Fruit fly (Drosophila melanogaster) whole organism, wandering third instar larva: Measurements from ENCODE around the gene Ptp99A.
A peak's percentile ranks its signal among the peaks of the same experiment; 100 is the strongest.

ENCODE experiments used
- Abd-B ChIP-seq: fragments of >200 bp; optimal IDR thresholded peaks from 2 replicates; lab custom pipeline; 2017; ENCODE audit warnings: missing biosample characterization, missing genetic modification characterization
- CG32264 ChIP-seq: fragments of 200-800 bp; sonication (Bioruptor generic); optimal IDR thresholded peaks from 2 replicates; lab custom pipeline; 2016; ENCODE audit warnings: missing biosample characterization, missing genetic modification characterization
- CG9705 ChIP-seq: fragments of 200-800 bp; sonication (Bioruptor generic); optimal IDR thresholded peaks from 2 replicates; lab custom pipeline; 2018; ENCODE audit warnings: missing biosample characterization, mild to moderate bottlenecking, missing genetic modification characterization
- CrebA ChIP-seq: fragments of 200-800 bp; sonication (Bioruptor generic); optimal IDR thresholded peaks from 2 replicates; lab custom pipeline; 2016; ENCODE audit warnings: missing biosample characterization, mild to moderate bottlenecking, missing genetic modification characterization, borderline replicate concordance
- Dfd ChIP-seq: fragments of >200 bp; optimal IDR thresholded peaks from 2 replicates; lab custom pipeline; 2017; ENCODE audit warnings: missing biosample characterization, missing genetic modification characterization
- Dif ChIP-seq: fragments of 200-275, 200-300 bp; sonication (Bioruptor generic); optimal IDR thresholded peaks from 2 replicates; lab custom pipeline; 2018; ENCODE audit warnings: missing biosample characterization, missing genetic modification characterization; ENCODE audit not compliant: partially characterized antibody
- GATAd ChIP-seq: sonication (Bioruptor generic); optimal IDR thresholded peaks from 2 replicates; lab custom pipeline; 2016; ENCODE audit warnings: missing biosample characterization, missing genetic modification characterization
- HLH106 ChIP-seq: fragments of 200-800 bp; optimal IDR thresholded peaks from 3 replicates; lab custom pipeline; 2019; ENCODE audit warnings: missing biosample characterization, mild to moderate bottlenecking, missing genetic modification characterization, moderate library complexity
- Hnf4 ChIP-seq: fragments of 200-800 bp; sonication (Bioruptor generic); optimal IDR thresholded peaks from 2 replicates; lab custom pipeline; 2016; ENCODE audit warnings: missing biosample characterization, mild to moderate bottlenecking, missing genetic modification characterization
- Hr78 ChIP-seq: fragments of >200 bp; optimal IDR thresholded peaks from 2 replicates; lab custom pipeline; 2017; ENCODE audit warnings: missing biosample characterization, missing genetic modification characterization
- Hr83 ChIP-seq: fragments of 200-300 bp; sonication (Bioruptor generic); optimal IDR thresholded peaks from 2 replicates; lab custom pipeline; 2016; ENCODE audit warnings: missing biosample characterization, mild to moderate bottlenecking, missing genetic modification characterization, moderate library complexity; ENCODE audit not compliant: poor library complexity, severe bottlenecking
- Jra ChIP-seq: sonication (Bioruptor generic); optimal IDR thresholded peaks from 2 replicates; lab custom pipeline; 2016; ENCODE audit warnings: missing biosample characterization, missing genetic modification characterization
- Mio ChIP-seq: sonication (Bioruptor generic); optimal IDR thresholded peaks from 2 replicates; lab custom pipeline; 2016; ENCODE audit warnings: missing biosample characterization, missing genetic modification characterization
- Myc ChIP-seq: fragments of >200 bp; optimal IDR thresholded peaks from 2 replicates; lab custom pipeline; 2017
- OdsH ChIP-seq: fragments of 200-800 bp; sonication (Bioruptor generic); optimal IDR thresholded peaks from 2 replicates; lab custom pipeline; 2016; ENCODE audit warnings: missing biosample characterization, mild to moderate bottlenecking, missing genetic modification characterization
- Rel ChIP-seq, 2 experiments: fragments of 200-800 bp; sonication (Bioruptor generic) in 1 of 2; optimal IDR thresholded peaks; 2 replicates in 1 of 2; 3 replicates in 1 of 2; lab custom pipeline; 2016 to 2019; ENCODE audit warnings: mild to moderate bottlenecking in 2 of 2, missing biosample characterization in 2 of 2, missing genetic modification characterization in 2 of 2, moderate library complexity in 1 of 2
- Sp1 ChIP-seq: fragments of 200-800 bp; sonication (Bioruptor generic); optimal IDR thresholded peaks from 3 replicates; lab custom pipeline; 2019; ENCODE audit warnings: missing biosample characterization, mild to moderate bottlenecking, missing genetic modification characterization, moderate library complexity
- Vsx2 ChIP-seq: fragments of 200-300, 225-300 bp; sonication (Bioruptor generic); optimal IDR thresholded peaks from 2 replicates; lab custom pipeline; 2018; ENCODE audit warnings: missing biosample characterization, missing genetic modification characterization; ENCODE audit not compliant: partially characterized antibody
- br ChIP-seq: fragments of 200-800 bp; sonication (Bioruptor generic); optimal IDR thresholded peaks from 2 replicates; lab custom pipeline; 2016; ENCODE audit warnings: missing biosample characterization, missing genetic modification characterization
- brk ChIP-seq: fragments of 200-800 bp; sonication (Bioruptor generic); optimal IDR thresholded peaks from 2 replicates; lab custom pipeline; 2016; ENCODE audit warnings: missing biosample characterization, mild to moderate bottlenecking, missing genetic modification characterization
- dl ChIP-seq, 2 experiments: fragments of 175-275, 200-275 bp in 1 of 2; fragments of 200-275 bp in 1 of 2; sonication (Bioruptor generic); optimal IDR thresholded peaks; lab custom pipeline; 2018; ENCODE audit warnings: mild to moderate bottlenecking in 2 of 2, missing biosample characterization in 2 of 2, missing genetic modification characterization in 2 of 2, moderate library complexity in 2 of 2; ENCODE audit not compliant: partially characterized antibody in 2 of 2, insufficient read depth in 1 of 2
- dmrt93B ChIP-seq: fragments of 200-800 bp; sonication (Bioruptor generic); optimal IDR thresholded peaks from 2 replicates; lab custom pipeline; 2018; ENCODE audit warnings: missing biosample characterization, mild to moderate bottlenecking, missing genetic modification characterization
- dsf ChIP-seq: sonication (Bioruptor generic); optimal IDR thresholded peaks from 2 replicates; lab custom pipeline; 2016; ENCODE audit warnings: missing biosample characterization, missing genetic modification characterization, borderline replicate concordance
- ey ChIP-seq: fragments of 200-800 bp; sonication (Bioruptor generic); optimal IDR thresholded peaks from 2 replicates; lab custom pipeline; 2016; ENCODE audit warnings: missing biosample characterization, missing genetic modification characterization
- foxo ChIP-seq, 2 experiments: fragments of 200-800 bp; sonication (Bioruptor generic); optimal IDR thresholded peaks; 2 replicates in 1 of 2; 3 replicates in 1 of 2; lab custom pipeline; 2016 to 2017; ENCODE audit warnings: missing biosample characterization in 2 of 2, missing genetic modification characterization in 2 of 2
- fru ChIP-seq: fragments of 200-800 bp; sonication (Bioruptor generic); optimal IDR thresholded peaks from 3 replicates; lab custom pipeline; 2016; ENCODE audit warnings: missing biosample characterization, mild to moderate bottlenecking, missing genetic modification characterization
- h ChIP-seq: fragments of 200-800 bp; sonication (Bioruptor generic); optimal IDR thresholded peaks from 3 replicates; lab custom pipeline; 2016; ENCODE audit warnings: missing biosample characterization, mild to moderate bottlenecking, missing genetic modification characterization
- jim ChIP-seq: fragments of 175-275, 200-325 bp; sonication (Bioruptor generic); optimal IDR thresholded peaks from 2 replicates; lab custom pipeline; 2016; ENCODE audit warnings: missing biosample characterization, mild to moderate bottlenecking, missing genetic modification characterization
- lola ChIP-seq: fragments of >200 bp; optimal IDR thresholded peaks from 2 replicates; lab custom pipeline; 2017; ENCODE audit warnings: missing biosample characterization, missing genetic modification characterization
- pan ChIP-seq: fragments of >200 bp; optimal IDR thresholded peaks from 2 replicates; lab custom pipeline; 2017
- psq ChIP-seq: fragments of 200-800 bp; sonication (Bioruptor generic); optimal IDR thresholded peaks from 3 replicates; lab custom pipeline; 2017; ENCODE audit warnings: missing biosample characterization, mild to moderate bottlenecking, missing genetic modification characterization, moderate library complexity
- rgr ChIP-seq: fragments of 200-800 bp; sonication (Bioruptor generic); optimal IDR thresholded peaks from 3 replicates; lab custom pipeline; 2016; ENCODE audit warnings: missing biosample characterization, mild to moderate bottlenecking, missing genetic modification characterization
- sage ChIP-seq: fragments of 200-800 bp; sonication (Bioruptor generic); optimal IDR thresholded peaks from 2 replicates; lab custom pipeline; 2016; ENCODE audit warnings: missing biosample characterization, mild to moderate bottlenecking, missing genetic modification characterization
- sv ChIP-seq: fragments of 200-800 bp; sonication (Bioruptor generic); optimal IDR thresholded peaks from 3 replicates; lab custom pipeline; 2016; ENCODE audit warnings: missing biosample characterization, missing genetic modification characterization
- tai ChIP-seq: sonication (Bioruptor generic); optimal IDR thresholded peaks from 2 replicates; lab custom pipeline; 2016; ENCODE audit warnings: missing biosample characterization, missing genetic modification characterization
- usp ChIP-seq: fragments of >200 bp; optimal IDR thresholded peaks from 2 replicates; lab custom pipeline; 2017; ENCODE audit warnings: missing biosample characterization, missing genetic modification characterization
- woc ChIP-seq: sonication (Bioruptor generic); optimal IDR thresholded peaks from 2 replicates; lab custom pipeline; 2016; ENCODE audit warnings: missing biosample characterization, mild to moderate bottlenecking, missing genetic modification characterization

Gene Ptp99A

DNA sequence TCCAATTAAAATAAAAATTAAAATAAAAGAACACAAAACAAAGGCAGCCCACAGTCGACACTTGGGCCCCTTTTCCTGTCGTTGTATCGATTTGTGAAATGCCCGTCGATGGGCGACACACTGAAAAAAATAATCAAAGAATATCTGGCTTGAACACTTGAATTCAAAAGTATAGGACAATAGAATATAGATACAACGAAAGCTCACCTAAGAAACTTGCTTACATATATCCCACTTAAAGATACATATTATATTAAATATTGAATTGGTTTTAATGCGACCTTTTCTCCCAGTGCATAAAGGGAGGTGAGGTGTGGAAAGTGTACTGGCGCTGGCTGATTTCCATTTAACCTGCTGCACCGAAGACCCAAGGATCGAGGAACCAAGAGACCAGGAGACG lies 144.7 kb downstream of the Ptp99A start:
- peak; percentile 44 for TF ChIP-seq Sp1
- peak; percentile 9 for TF ChIP-seq brk (GFP tag; lab: Kevin White, UChicago)
- no peak for TF ChIP-seq CG9705 (GFP tag; lab: Kevin White, UChicago)
- peak; percentile 7 for TF ChIP-seq rgr (GFP tag; lab: Kevin White, UChicago)
- no peak for TF ChIP-seq woc
- TF ChIP-seq fru: peak; percentile 28
- TF ChIP-seq OdsH (GFP tag; lab: Kevin White, UChicago): no peak
- no peak for TF ChIP-seq CrebA
- TF ChIP-seq h (GFP tag; lab: Kevin White, UChicago): peak; percentile 57
- no peak for TF ChIP-seq Dfd (GFP tag; lab: Kevin White, UChicago)
- TF ChIP-seq HLH106 (tag; lab: Kevin White, UChicago): peak; percentile 54
- no peak for TF ChIP-seq Rel (GFP tag; optimal IDR thresholded peaks at IDR 0.05; lab: Kevin White, UChicago)
- TF ChIP-seq Rel (tag; optimal IDR thresholded peaks at IDR 0.05; lab: Kevin White, UChicago): no peak
- no peak for TF ChIP-seq Hnf4 (GFP tag; lab: Kevin White, UChicago)
- peak; percentile 0 for TF ChIP-seq psq (GFP tag; lab: Kevin White, UChicago)
- TF ChIP-seq sv (GFP tag; lab: Kevin White, UChicago): no peak
- TF ChIP-seq tai (GFP tag; lab: Kevin White, UChicago): no peak
- no peak for TF ChIP-seq Jra (GFP tag; lab: Kevin White, UChicago)
- no peak for TF ChIP-seq Hr83
- TF ChIP-seq pan (lab: Kevin White, UChicago): no peak
- no peak for TF ChIP-seq dsf
- no peak for TF ChIP-seq dl (GFP tag; optimal IDR thresholded peaks at IDR 0.05; lab: Kevin White, UChicago; ENCODE audit: insufficient read depth in 1 of 2, partially characterized antibody in 2 of 2)
- no peak for TF ChIP-seq Dif (GFP tag; lab: Kevin White, UChicago)
- peak in 1 of 2 experiments; percentile 64 for TF ChIP-seq foxo (GFP tag; optimal IDR thresholded peaks at IDR 0.05; lab: Kevin White, UChicago)
- TF ChIP-seq br (GFP tag; lab: Kevin White, UChicago): peak; percentile 10
- TF ChIP-seq dmrt93B (GFP tag; lab: Kevin White, UChicago): peak; percentile 10
- no peak for TF ChIP-seq Mio (GFP tag; lab: Kevin White, UChicago)
- no peak for TF ChIP-seq Hr78 (GFP tag; lab: Kevin White, UChicago)
- TF ChIP-seq CG32264 (GFP tag; lab: Kevin White, UChicago): no peak
- no peak for TF ChIP-seq sage (GFP tag; lab: Kevin White, UChicago)
- no peak for TF ChIP-seq usp (GFP tag; lab: Kevin White, UChicago)
- TF ChIP-seq ey (GFP tag; lab: Kevin White, UChicago): peak; percentile 5
- TF ChIP-seq GATAd (GFP tag; lab: Kevin White, UChicago): no peak
- TF ChIP-seq jim (GFP tag; lab: Kevin White, UChicago): no peak
- TF ChIP-seq Vsx2 (GFP tag; lab: Kevin White, UChicago): no peak
- TF ChIP-seq Myc (lab: Kevin White, UChicago): no peak
- no peak for TF ChIP-seq Abd-B (GFP tag; lab: Kevin White, UChicago)
- TF ChIP-seq lola: no peak

DNA sequence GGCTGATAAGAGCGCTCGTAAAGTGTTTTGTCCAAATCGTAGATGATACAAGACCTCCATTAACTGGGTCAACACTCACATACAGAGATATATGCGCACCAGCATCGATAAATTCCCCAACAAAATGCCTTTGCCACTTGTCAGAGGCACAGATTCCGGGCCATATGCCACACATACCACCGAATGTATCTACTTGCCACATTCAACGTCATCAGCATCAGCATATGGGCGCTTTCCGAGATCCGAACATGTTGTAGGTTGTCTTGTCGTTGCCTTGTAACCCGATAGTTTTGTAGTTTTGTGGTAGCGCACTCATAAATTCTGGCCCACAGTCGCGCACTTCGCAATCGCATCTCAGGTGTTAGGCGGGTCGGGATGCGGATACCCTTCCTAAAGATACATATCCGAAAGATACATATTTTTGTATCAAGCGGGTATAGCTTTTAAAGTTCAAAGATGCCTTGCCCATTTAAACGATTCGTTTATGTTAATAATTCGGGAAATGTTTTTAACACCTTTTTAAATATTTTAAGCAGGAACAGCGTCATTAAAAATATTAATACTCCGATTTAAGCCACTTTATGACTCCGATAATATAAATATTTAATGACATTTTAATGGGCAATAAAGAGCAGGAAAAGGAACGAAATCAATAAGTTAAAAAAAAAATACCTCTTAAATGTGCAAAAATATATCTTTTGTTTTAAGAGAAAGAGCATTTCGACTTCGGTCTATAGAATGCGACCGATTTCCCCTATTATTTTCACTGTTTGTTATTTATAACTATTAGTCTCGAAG lies 146.7 kb downstream of the Ptp99A start:
- TF ChIP-seq Mio (GFP tag; lab: Kevin White, UChicago) (no peak), jim (GFP tag; lab: Kevin White, UChicago) (no peak), h (GFP tag; lab: Kevin White, UChicago) (no peak), Dif (GFP tag; lab: Kevin White, UChicago) (no peak), br (GFP tag; lab: Kevin White, UChicago) (no peak)
- TF ChIP-seq, all 38 proteins: peak for 0
